Worm (Caenorhabditis elegans): ENCODE measurements around the gene C06C3.12.

C06C3.12 gene

ce11 chrII:9397496-9397895 lies 22.6 kb downstream of the C06C3.12 start, which contains the start of gene Y51B9A.9:
Gene Y51B9A.9 (minus strand): TSS chrII:9397596.
- TF ChIP-seq elt-2 (tag; optimal IDR thresholded peaks at IDR 0.05), result peak; percentile 3
- TF ChIP-seq lin-13 (GFP tag; optimal IDR thresholded peaks at IDR 0.05), result no peak

ce11 chrII:9398370-9398901 lies 23.5 kb downstream of the C06C3.12 start, which contains the start of the genes Y51B9A.14 and Y51B9A.8:
Gene Y51B9A.14 (minus strand): TSS chrII:9398470.
Gene Y51B9A.8 (plus strand): TSS chrII:9398851.
- TF ChIP-seq nhr-20 (tag; optimal IDR thresholded peaks at IDR 0.05), result no peak
- no peak for TF ChIP-seq Y116A8C.19 (tag; optimal IDR thresholded peaks at IDR 0.05; ENCODE audit: borderline replicate concordance)
- no peak for TF ChIP-seq nhr-47 (tag; optimal IDR thresholded peaks at IDR 0.05)
- TF ChIP-seq sptf-1 (tag; optimal IDR thresholded peaks at IDR 0.05), result no peak
- no peak for TF ChIP-seq tbx-2 (tag; optimal IDR thresholded peaks at IDR 0.05)
- no peak for TF ChIP-seq rnt-1 (tag; optimal IDR thresholded peaks at IDR 0.05)
- TF ChIP-seq sup-37 (GFP tag; optimal IDR thresholded peaks at IDR 0.05), result no peak
- no peak for TF ChIP-seq lsy-2 (tag; optimal IDR thresholded peaks at IDR 0.05)
- no peak for TF ChIP-seq C34B4.2 (tag; optimal IDR thresholded peaks at IDR 0.05)
- no peak for TF ChIP-seq C04F5.9 (tag; optimal IDR thresholded peaks at IDR 0.05)
- no peak for TF ChIP-seq aha-1 (tag; optimal IDR thresholded peaks at IDR 0.05)
- TF ChIP-seq egl-27 (tag; optimal IDR thresholded peaks at IDR 0.05), result no peak
- no peak for TF ChIP-seq lin-14 (GFP tag; optimal IDR thresholded peaks at IDR 0.05)
- TF ChIP-seq unc-130 (tag; optimal IDR thresholded peaks at IDR 0.05), result no peak
- TF ChIP-seq lin-39 (tag; optimal IDR thresholded peaks at IDR 0.05), result no peak
- TF ChIP-seq lir-3 (tag; optimal IDR thresholded peaks at IDR 0.05; ENCODE audit: poor library complexity), result no peak

- no peak for TF ChIP-seq elt-2 (tag; optimal IDR thresholded peaks at IDR 0.05)
- no peak for TF ChIP-seq lir-3 (tag; optimal IDR thresholded peaks at IDR 0.05; ENCODE audit: poor library complexity)
- TF ChIP-seq alr-1 (tag; optimal IDR thresholded peaks at IDR 0.05; ENCODE audit: borderline replicate concordance), result no peak
- TF ChIP-seq unc-62 (GFP tag; optimal IDR thresholded peaks at IDR 0.05), result no peak
- no peak for TF ChIP-seq lin-39 (tag; optimal IDR thresholded peaks at IDR 0.05)
- TF ChIP-seq nhr-76 (tag; optimal IDR thresholded peaks at IDR 0.05), result no peak
- TF ChIP-seq unc-130 (tag; optimal IDR thresholded peaks at IDR 0.05), result no peak
- no peak for TF ChIP-seq ceh-8 (GFP tag; optimal IDR thresholded peaks at IDR 0.05)
- no peak for TF ChIP-seq jun-1 (tag; optimal IDR thresholded peaks at IDR 0.05)
- no peak for TF ChIP-seq nhr-71 (tag; optimal IDR thresholded peaks at IDR 0.05)
- TF ChIP-seq ceh-63 (GFP tag; optimal IDR thresholded peaks at IDR 0.05), result no peak
- TF ChIP-seq ceh-88 (GFP tag; IDR thresholded peaks at IDR 0.05), result no peak
- TF ChIP-seq C16A3.4 (tag; optimal IDR thresholded peaks at IDR 0.05), result no peak
- TF ChIP-seq ztf-4 (tag; optimal IDR thresholded peaks at IDR 0.05), result no peak
- TF ChIP-seq ztf-11 (tag; optimal IDR thresholded peaks at IDR 0.05), result no peak
These were observed 24.8 kb downstream of the C06C3.12 start, which contains the start of gene Y51B9A.7 for ce11 chrII:9399746-9400145. Gene Y51B9A.7 (plus strand): TSS chrII:9400046.

ce11 chrII:9403087-9403486 lies 28.2 kb downstream of the C06C3.12 start, which contains the start of gene Y51B9A.6:
Gene Y51B9A.6 (minus strand): TSS chrII:9403187.
- TF ChIP-seq efl-1 (optimal IDR thresholded peaks at IDR 0.05), result no peak
- TF ChIP-seq efl-1 (GFP tag; optimal IDR thresholded peaks at IDR 0.05 in 1 of 2), result peak in 1 of 2 experiments; percentile 58
- TF ChIP-seq jun-1 (tag; optimal IDR thresholded peaks at IDR 0.05), result no peak
- TF ChIP-seq fkh-8 (tag; optimal IDR thresholded peaks at IDR 0.05), result no peak
- no peak for TF ChIP-seq unc-30 (tag; optimal IDR thresholded peaks at IDR 0.05)

ce11 chrII:9403846-9404245 lies 28.9 kb downstream of the C06C3.12 start, which contains the start of gene Y51B9A.5:
Gene Y51B9A.5 (plus strand): TSS chrII:9404146.
- TF ChIP-seq zip-4 (GFP tag; optimal IDR thresholded peaks at IDR 0.05), result no peak
- no peak for TF ChIP-seq lir-3 (tag; optimal IDR thresholded peaks at IDR 0.05; ENCODE audit: poor library complexity)
